Fruit fly (Drosophila melanogaster): ENCODE data around the gene Cnx14D.

Cnx14D gene

DNA sequence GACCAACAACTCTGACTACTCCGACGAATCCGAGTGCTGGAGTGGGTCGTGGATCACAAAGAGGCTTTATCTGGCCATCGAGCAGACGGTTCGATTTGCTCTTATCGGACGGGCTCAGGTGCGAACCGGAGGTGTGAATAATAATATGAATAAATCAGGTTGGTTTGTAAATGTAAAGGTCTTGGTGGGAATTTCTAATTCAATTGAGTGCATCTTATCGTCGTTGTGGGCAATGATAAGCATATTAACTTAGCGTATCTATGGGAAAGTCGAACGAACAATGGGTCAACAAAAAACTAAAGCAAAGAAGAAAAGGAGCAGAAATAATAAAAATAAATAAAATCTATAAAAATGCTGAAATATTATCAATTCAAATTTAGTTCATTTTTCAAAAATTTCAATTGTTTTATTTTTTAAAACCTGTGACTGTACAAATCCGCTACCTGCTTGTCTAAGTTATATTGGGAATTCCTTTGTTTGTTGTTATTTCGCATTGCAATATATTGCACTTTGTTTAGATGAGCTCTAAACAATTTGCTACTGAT lies 15.7 kb upstream of the Cnx14D start, which contains the start of gene CG9903:
CG9903 (minus strand) TSS at position 51 of the 545 bp plus-strand sequence.
- TF ChIP-seq psq (GFP tag; optimal IDR thresholded peaks at IDR 0.05) (no peak), exex (tag; optimal IDR thresholded peaks at IDR 0.05) (peak; percentile 17), Rx (GFP tag; IDR thresholded peaks at IDR 0.05) (no peak), knrl (GFP tag; IDR thresholded peaks at IDR 0.05; ENCODE audit: partially characterized antibody) (no peak), sens-2 (GFP tag; IDR thresholded peaks at IDR 0.05) (0 out of 2 replicates have a peak, but pooled peaks have one; percentile 13), sug (tag; optimal IDR thresholded peaks at IDR 0.05) (peak; percentile 6), grn (GFP tag; optimal IDR thresholded peaks at IDR 0.05) (peak; percentile 44), sr (GFP tag; IDR thresholded peaks at IDR 0.05) (no peak)

DNA sequence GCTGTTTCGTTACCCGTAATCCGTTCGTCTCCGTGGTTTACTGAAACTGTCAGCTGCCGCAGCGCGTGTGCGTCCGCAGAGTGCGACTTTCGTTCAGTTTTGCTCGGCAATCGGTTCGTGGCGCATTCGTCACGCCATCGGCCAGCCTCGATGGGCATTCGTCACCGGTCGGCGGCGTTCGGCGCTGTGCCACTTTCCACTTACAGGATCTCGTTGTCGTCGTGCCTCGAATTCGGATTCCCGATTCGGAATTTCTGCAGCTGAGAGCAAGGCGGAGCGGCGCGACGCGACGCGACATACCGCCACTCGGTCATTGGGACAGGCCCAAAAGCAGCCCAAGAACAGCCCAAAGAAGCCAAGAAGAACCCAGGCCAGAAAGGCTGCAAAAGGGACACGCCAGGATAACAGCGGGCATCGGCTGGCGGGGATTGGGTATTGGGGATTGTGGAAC lies 7.9 kb upstream of the Cnx14D start, which contains the start of gene para:
para (minus strand) TSS at position 51 of the 451 bp plus-strand sequence.
- no peak for TF ChIP-seq CG7745 (tag; optimal IDR thresholded peaks at IDR 0.05)
- no peak for TF ChIP-seq Trl (optimal IDR thresholded peaks at IDR 0.05)
- TF ChIP-seq Trl (GFP tag; optimal IDR thresholded peaks at IDR 0.05), result no peak
- TF ChIP-seq CG18599 (GFP tag; optimal IDR thresholded peaks at IDR 0.05), result peak; percentile 4
- no peak for TF ChIP-seq CG7556 (GFP tag; optimal IDR thresholded peaks at IDR 0.05)
- TF ChIP-seq Xbp1 (GFP tag; optimal IDR thresholded peaks at IDR 0.05), result no peak
- TF ChIP-seq hb (GFP tag; IDR thresholded peaks at IDR 0.05; ENCODE audit: partially characterized antibody), result no peak
- peak; percentile 57 for TF ChIP-seq Med (GFP tag)
- TF ChIP-seq zfh2 (GFP tag; optimal IDR thresholded peaks at IDR 0.05), result no peak
- TF ChIP-seq Dbx (GFP tag; IDR thresholded peaks at IDR 0.05), result no peak
- no peak for TF ChIP-seq Hsf (GFP tag; optimal IDR thresholded peaks at IDR 0.05)
- peak; percentile 95 for TF ChIP-seq Deaf1 (tag; optimal IDR thresholded peaks at IDR 0.05)
- TF ChIP-seq tio (GFP tag; optimal IDR thresholded peaks at IDR 0.05), result no peak
- TF ChIP-seq CG10543 (GFP tag; optimal IDR thresholded peaks at IDR 0.05), result peak; percentile 24
- TF ChIP-seq sima (GFP tag; optimal IDR thresholded peaks at IDR 0.05), result no peak
- peak; percentile 42 for TF ChIP-seq abd-A (tag; optimal IDR thresholded peaks at IDR 0.05)
- TF ChIP-seq MESR4 (GFP tag; optimal IDR thresholded peaks at IDR 0.05), result no peak
- peak; percentile 19; the same call in 1 of the 2 replicates for TF ChIP-seq crol (GFP tag; IDR thresholded peaks at IDR 0.05)
- TF ChIP-seq Adf1 (GFP tag; IDR thresholded peaks at IDR 0.05), result peak; percentile 15; the same call in 1 of the 2 replicates
- no peak for TF ChIP-seq slbo (GFP tag; IDR thresholded peaks at IDR 0.05)
- peak; percentile 57 for TF ChIP-seq CG13894 (tag; optimal IDR thresholded peaks at IDR 0.05)
- no peak for TF ChIP-seq CG16815 (GFP tag; optimal IDR thresholded peaks at IDR 0.05)
- no peak for TF ChIP-seq Lim3 (GFP tag; IDR thresholded peaks at IDR 0.05)
- TF ChIP-seq Meics (GFP tag; optimal IDR thresholded peaks at IDR 0.05), result peak; percentile 37
- TF ChIP-seq CG34422 (GFP tag; IDR thresholded peaks at IDR 0.05), result no peak

DNA sequence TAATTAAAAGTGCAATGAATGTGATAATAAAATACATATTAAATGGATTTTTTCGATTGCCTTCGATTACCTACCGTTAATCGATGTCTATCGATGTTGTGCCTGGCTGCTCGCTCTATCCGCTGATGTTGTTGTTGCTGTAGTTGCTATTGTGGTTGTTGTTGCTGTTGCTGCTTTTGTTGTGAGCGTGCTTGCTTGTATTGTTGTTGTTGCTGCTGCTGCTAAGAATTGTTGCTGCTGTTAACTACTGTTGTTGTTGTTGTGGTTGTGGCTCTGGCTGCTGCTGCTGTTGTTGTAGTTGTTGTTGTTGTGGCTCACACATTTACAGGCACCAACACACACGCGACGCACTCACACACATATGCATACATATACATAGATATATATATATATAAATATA lies 2.0 kb upstream of the Cnx14D start:
- TF ChIP-seq grn (GFP tag; optimal IDR thresholded peaks at IDR 0.05) (no peak), CG4360 (GFP tag; IDR thresholded peaks at IDR 0.05) (peak; percentile 83)

DNA sequence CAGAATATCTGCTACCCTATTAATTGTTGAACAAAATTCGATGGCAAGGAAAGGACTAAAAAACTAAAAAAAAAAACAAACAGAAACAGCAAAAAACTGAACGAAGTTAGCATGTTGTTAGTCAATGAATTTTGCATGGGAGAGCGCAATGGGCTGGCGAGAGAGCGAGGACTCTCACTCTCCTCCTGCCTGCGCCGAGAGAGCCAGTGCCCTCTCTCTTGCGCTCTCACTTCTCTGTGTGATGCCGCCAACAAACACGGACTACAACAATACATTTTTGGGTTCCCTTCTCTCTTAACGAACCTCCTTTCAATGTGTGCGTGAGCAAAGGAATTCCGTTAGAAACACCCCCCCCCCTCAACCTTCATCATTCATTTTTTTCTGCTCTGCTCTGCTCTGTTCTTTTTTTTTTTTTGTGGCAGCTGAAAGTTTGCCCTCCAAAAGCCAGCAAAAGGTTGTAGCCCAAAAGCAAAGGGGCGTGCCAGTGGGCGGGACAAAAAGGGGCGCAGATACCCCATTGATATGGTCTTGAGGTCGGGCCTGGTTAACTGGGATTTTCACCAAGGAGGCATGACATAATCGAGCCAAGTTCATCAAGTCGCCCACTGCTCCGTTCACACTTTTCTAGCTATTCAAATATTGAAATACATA lies 994 bp upstream of the Cnx14D start:
- TF ChIP-seq fd102C (GFP tag; optimal IDR thresholded peaks at IDR 0.05) (no peak), CG7987 (GFP tag; optimal IDR thresholded peaks at IDR 0.05) (no peak), Deaf1 (tag; optimal IDR thresholded peaks at IDR 0.05) (peak; percentile 36), nerfin-1 (tag; optimal IDR thresholded peaks at IDR 0.05) (peak; percentile 80), CG13123 (GFP tag; optimal IDR thresholded peaks at IDR 0.05) (no peak), Ets97D (GFP tag; optimal IDR thresholded peaks at IDR 0.05) (no peak), sqz (GFP tag; optimal IDR thresholded peaks at IDR 0.05) (peak; percentile 68), vnd (GFP tag; IDR thresholded peaks at IDR 0.05; ENCODE audit: partially characterized antibody) (no peak), ERR (GFP tag; optimal IDR thresholded peaks at IDR 0.05) (peak; percentile 64), yki (optimal IDR thresholded peaks at IDR 0.05) (peak; percentile 55), Adf1 (GFP tag; IDR thresholded peaks at IDR 0.05) (peak; percentile 35; the same call in 1 of the 2 replicates), fd96Cb (tag; optimal IDR thresholded peaks at IDR 0.05) (no peak), crol (GFP tag; IDR thresholded peaks at IDR 0.05) (peak; percentile 64), ewg (GFP tag; optimal IDR thresholded peaks at IDR 0.05) (peak; percentile 12), CG13624 (GFP tag; optimal IDR thresholded peaks at IDR 0.05) (no peak)
